Fruit fly (Drosophila melanogaster): ENCODE results near the gene CG14443.

Gene CG14443

DNA sequence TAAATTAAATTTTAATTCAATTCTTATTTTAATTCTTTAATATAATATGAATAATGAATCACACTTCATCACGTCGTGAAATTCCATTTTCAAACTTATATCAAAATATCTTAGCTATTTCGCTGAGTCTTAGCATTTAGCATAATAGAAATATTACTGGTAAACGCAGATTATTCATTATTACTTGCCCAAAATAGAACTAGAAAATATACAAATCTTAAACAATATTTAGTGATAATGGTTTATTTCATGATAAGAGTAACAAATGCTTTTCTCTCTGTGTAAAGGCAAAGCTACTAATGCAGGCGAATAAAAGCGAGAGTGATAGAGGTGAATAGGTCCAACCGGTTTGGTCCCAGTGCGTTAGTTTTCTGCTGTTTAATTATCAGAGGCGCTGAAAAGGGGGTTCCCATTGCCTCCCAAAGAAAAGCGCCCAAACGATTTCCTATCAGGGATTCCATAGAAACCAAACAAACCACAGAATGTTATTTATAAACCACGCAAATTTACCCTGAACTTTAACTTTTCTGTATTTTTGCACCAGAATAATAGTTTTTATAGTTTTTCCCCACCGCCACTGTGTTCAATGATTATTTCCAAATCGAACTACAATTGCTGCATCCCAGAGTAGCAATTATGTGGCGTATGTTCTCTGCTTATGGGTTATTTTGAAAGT, 29.3 kb downstream of the CG14443 start (continued):
- TF ChIP-seq twi (tag; optimal IDR thresholded peaks at IDR 0.05) (no peak), ci (GFP tag; IDR thresholded peaks at IDR 0.05) (no peak), PHDP (tag; optimal IDR thresholded peaks at IDR 0.05) (peak; percentile 23), sim (GFP tag; IDR thresholded peaks at IDR 0.05) (no peak), CG6854 (GFP tag; optimal IDR thresholded peaks at IDR 0.05) (no peak), wek (GFP tag; optimal IDR thresholded peaks at IDR 0.05) (no peak), Dref (GFP tag; IDR thresholded peaks at IDR 0.05) (no peak), dmrt99B (tag; optimal IDR thresholded peaks at IDR 0.05) (peak; percentile 58), CG17328 (GFP tag; IDR thresholded peaks at IDR 0.05) (peak; percentile 35; the same call in 1 of the 2 replicates), fd102C (GFP tag; optimal IDR thresholded peaks at IDR 0.05) (no peak), usp (GFP tag; optimal IDR thresholded peaks at IDR 0.05) (no peak), sima (GFP tag; optimal IDR thresholded peaks at IDR 0.05) (no peak), CG11696 (GFP tag; IDR thresholded peaks at IDR 0.05) (no peak), lbe (GFP tag; optimal IDR thresholded peaks at IDR 0.05) (no peak), CG2712 (tag; optimal IDR thresholded peaks at IDR 0.05) (peak; percentile 18), CG1024 (GFP tag; IDR thresholded peaks at IDR 0.05) (no peak), CG18476 (GFP tag; optimal IDR thresholded peaks at IDR 0.05) (no peak), oc (tag; optimal IDR thresholded peaks at IDR 0.05) (peak; percentile 9), slbo (GFP tag; IDR thresholded peaks at IDR 0.05) (peak; percentile 65), schlank (tag; optimal IDR thresholded peaks at IDR 0.05) (no peak), fd3F (GFP tag; optimal IDR thresholded peaks at IDR 0.05) (peak; percentile 35), stwl (tag; optimal IDR thresholded peaks at IDR 0.05) (no peak), caup (GFP tag; optimal IDR thresholded peaks at IDR 0.05; ENCODE audit: severe bottlenecking) (no peak), ttk (GFP tag; IDR thresholded peaks at IDR 0.05) (peak; percentile 35; the same call in 1 of the 2 replicates), shn (GFP tag; optimal IDR thresholded peaks at IDR 0.05) (peak; percentile 24), Drgx (GFP tag; IDR thresholded peaks at IDR 0.05) (peak; percentile 78), Dp (GFP tag; optimal IDR thresholded peaks at IDR 0.05) (no peak), MTF-1 (GFP tag; optimal IDR thresholded peaks at IDR 0.05; ENCODE audit: borderline replicate concordance) (no peak), CG9876 (GFP tag; optimal IDR thresholded peaks at IDR 0.05) (no peak), Vsx1 (GFP tag; optimal IDR thresholded peaks at IDR 0.05) (no peak), CG1647 (GFP tag; optimal IDR thresholded peaks at IDR 0.05) (no peak), CG6813 (GFP tag; optimal IDR thresholded peaks at IDR 0.05) (no peak), hb (GFP tag; IDR thresholded peaks at IDR 0.05; ENCODE audit: partially characterized antibody) (no peak), CG11247 (GFP tag; IDR thresholded peaks at IDR 0.05) (no peak), bbx (GFP tag; IDR thresholded peaks at IDR 0.05; ENCODE audit: partially characterized antibody) (no peak), lov (optimal IDR thresholded peaks at IDR 0.05) (no peak), lov (GFP tag; IDR thresholded peaks at IDR 0.05) (no peak), chm (GFP tag; IDR thresholded peaks at IDR 0.05) (no peak), CG12236 (GFP tag; optimal IDR thresholded peaks at IDR 0.05) (no peak), fru (optimal IDR thresholded peaks at IDR 0.05) (no peak), CG12391 (tag; optimal IDR thresholded peaks at IDR 0.05) (no peak), CG3281 (GFP tag; optimal IDR thresholded peaks at IDR 0.05) (peak; percentile 19), maf-S (GFP tag; optimal IDR thresholded peaks at IDR 0.05) (no peak), Bdp1 (GFP tag; optimal IDR thresholded peaks at IDR 0.05) (no peak), CG1603 (tag; optimal IDR thresholded peaks at IDR 0.05) (peak; percentile 41), CG11504 (tag; optimal IDR thresholded peaks at IDR 0.05) (peak; percentile 83), trh (GFP tag; optimal IDR thresholded peaks at IDR 0.05) (no peak), nerfin-2 (GFP tag; IDR thresholded peaks at IDR 0.05; ENCODE audit: partially characterized antibody) (no peak), CG11695 (GFP tag; IDR thresholded peaks at IDR 0.05) (no peak), cg (GFP tag; optimal IDR thresholded peaks at IDR 0.05) (no peak), Sin3A (optimal IDR thresholded peaks at IDR 0.05) (no peak)

All from whole organism, embryonic.